Fruit fly (Drosophila melanogaster): ENCODE measurements around the gene CG31710.

dm6 chr2L:9744634-9745033 is 38.9 kb upstream of the CG31710 start:
- TF ChIP-seq insv (optimal IDR thresholded peaks at IDR 0.05) (no peak), h (optimal IDR thresholded peaks at IDR 0.05) (no peak), Myc (optimal IDR thresholded peaks at IDR 0.05) (no peak), psq (optimal IDR thresholded peaks at IDR 0.05) (no peak), ttk (optimal IDR thresholded peaks at IDR 0.05) (no peak)

Measured in Kc167 (cell line).